Fruit fly (Drosophila melanogaster) whole organism, prepupa: Measurements from ENCODE around the gene CG43796.

Experiments
- CG11762 ChIP-seq: fragments of 200-800 bp; sonication (Bioruptor generic); optimal IDR thresholded peaks from 3 replicates; lab custom pipeline; 2016; ENCODE audit warnings: missing biosample characterization, missing genetic modification characterization; ENCODE audit not compliant: insufficient read depth
- CG32006 ChIP-seq: fragments of 200-800 bp; sonication (Bioruptor generic); optimal IDR thresholded peaks from 3 replicates; lab custom pipeline; 2017; ENCODE audit warnings: missing biosample characterization, mild to moderate bottlenecking, missing genetic modification characterization
- CG3919 ChIP-seq: fragments of 200-800 bp; sonication (Bioruptor generic); optimal IDR thresholded peaks from 3 replicates; lab custom pipeline; 2016; ENCODE audit warnings: missing biosample characterization, missing genetic modification characterization
- dac ChIP-seq: fragments of 200-800 bp; sonication (Bioruptor generic); optimal IDR thresholded peaks from 2 replicates; lab custom pipeline; 2017; ENCODE audit warnings: missing biosample characterization, mild to moderate bottlenecking, missing genetic modification characterization

- TF ChIP-seq dac = no peak
- TF ChIP-seq CG3919 (GFP tag; lab: Kevin White, UChicago) = no peak
- TF ChIP-seq CG11762 (GFP tag; lab: Kevin White, UChicago) = no peak
- TF ChIP-seq CG32006 (GFP tag; lab: Kevin White, UChicago) = no peak
These were observed 40.6 kb downstream of the CG43796 start for dm6 chr2L:8522781-8523180.
